Fruit fly (Drosophila melanogaster): ENCODE measurements around the gene CG1504.

The CG1504 gene

dm6 chrX:20330278-20330677 is at the start of gene CG1504:
Gene CG1504 (minus strand): TSS chrX:20330372.
- TF ChIP-seq Deaf1 (tag; optimal IDR thresholded peaks at IDR 0.05) (peak; percentile 99), Nf-YC (tag; optimal IDR thresholded peaks at IDR 0.05) (peak; percentile 95), CG9215 (GFP tag; IDR thresholded peaks at IDR 0.05) (no peak), CG8944 (GFP tag; optimal IDR thresholded peaks at IDR 0.05) (no peak), Nf-YB (GFP tag; optimal IDR thresholded peaks at IDR 0.05) (peak; percentile 85), mam (GFP tag; optimal IDR thresholded peaks at IDR 0.05) (no peak), Sox102F (GFP tag; optimal IDR thresholded peaks at IDR 0.05) (no peak), CG6791 (GFP tag; IDR thresholded peaks at IDR 0.05; ENCODE audit: partially characterized antibody) (no peak), CG9817 (tag; optimal IDR thresholded peaks at IDR 0.05) (no peak), usp (GFP tag; optimal IDR thresholded peaks at IDR 0.05) (no peak), chm (GFP tag; IDR thresholded peaks at IDR 0.05) (no peak), rib (GFP tag; IDR thresholded peaks at IDR 0.05) (no peak), p53 (GFP tag; optimal IDR thresholded peaks at IDR 0.05) (peak; percentile 54), Jarid2 (GFP tag; optimal IDR thresholded peaks at IDR 0.05) (peak; percentile 40), CG13894 (tag; optimal IDR thresholded peaks at IDR 0.05) (peak; percentile 26), Ravus (GFP tag; IDR thresholded peaks at IDR 0.05) (no peak), toy (GFP tag; IDR thresholded peaks at IDR 0.05) (no peak), CG9437 (GFP tag; optimal IDR thresholded peaks at IDR 0.05) (no peak), CG18764 (GFP tag; optimal IDR thresholded peaks at IDR 0.05) (no peak), B-H1 (GFP tag; IDR thresholded peaks at IDR 0.05) (no peak), CG16779 (GFP tag; IDR thresholded peaks at IDR 0.05) (no peak), NFAT (GFP tag; IDR thresholded peaks at IDR 0.05) (no peak), slbo (GFP tag; IDR thresholded peaks at IDR 0.05) (no peak), abd-A (tag; optimal IDR thresholded peaks at IDR 0.05) (peak; percentile 47), luna (GFP tag; optimal IDR thresholded peaks at IDR 0.05) (no peak), Ets65A (GFP tag) (peak; percentile 58), mirr (GFP tag; optimal IDR thresholded peaks at IDR 0.05) (no peak), CG10366 (GFP tag; IDR thresholded peaks at IDR 0.05) (no peak)

- TF ChIP-seq wdn (GFP tag; IDR thresholded peaks at IDR 0.05) = no peak
- no peak for TF ChIP-seq pum (GFP tag; optimal IDR thresholded peaks at IDR 0.05)
- no peak for TF ChIP-seq Max (GFP tag; optimal IDR thresholded peaks at IDR 0.05)
- no peak for TF ChIP-seq ken (GFP tag; IDR thresholded peaks at IDR 0.05)
- TF ChIP-seq tup (GFP tag; optimal IDR thresholded peaks at IDR 0.05) = no peak
- TF ChIP-seq ewg (GFP tag; optimal IDR thresholded peaks at IDR 0.05) = no peak
- no peak for TF ChIP-seq CG7786 (GFP tag; optimal IDR thresholded peaks at IDR 0.05)
- no peak for TF ChIP-seq Fer3 (tag; optimal IDR thresholded peaks at IDR 0.05)
- TF ChIP-seq CG43689 (GFP tag; IDR thresholded peaks at IDR 0.05) = no peak
- TF ChIP-seq nom (GFP tag; optimal IDR thresholded peaks at IDR 0.05) = no peak
- TF ChIP-seq danr (GFP tag; IDR thresholded peaks at IDR 0.05) = no peak
- TF ChIP-seq CG6654 (GFP tag; optimal IDR thresholded peaks at IDR 0.05) = no peak
- TF ChIP-seq sob (GFP tag; IDR thresholded peaks at IDR 0.05) = no peak
- TF ChIP-seq bcd (GFP tag; optimal IDR thresholded peaks at IDR 0.05) = no peak
- no peak for TF ChIP-seq kay (GFP tag; optimal IDR thresholded peaks at IDR 0.05)
- TF ChIP-seq CG16813 (GFP tag; IDR thresholded peaks at IDR 0.05; ENCODE audit: partially characterized antibody) = no peak
Observed at dm6 chrX:20376422-20376821, 46.2 kb upstream of the CG1504 start, which contains the start of gene CG12679. Gene CG12679 (minus strand): TSS chrX:20376522.

Data from whole organism, embryonic.